Worm (Caenorhabditis elegans) whole organism, early embryonic: Measurements from ENCODE around the gene W08F4.12.

Experiments used
- B0310.2 ChIP-seq: sonication (generic microtip); optimal IDR thresholded peaks from 2 replicates; lab custom pipeline; 2016; ENCODE audit warnings: mild to moderate bottlenecking, missing genetic modification characterization, missing compliant biosample characterization
- F13C5.2 ChIP-seq: sonication (generic microtip); optimal IDR thresholded peaks from 2 replicates; lab custom pipeline; 2017; ENCODE audit warnings: mild to moderate bottlenecking, missing genetic modification characterization, inconsistent platforms, missing compliant biosample characterization
- aly-1 ChIP-seq: sonication (generic microtip); optimal IDR thresholded peaks from 2 replicates; lab custom pipeline; 2016; ENCODE audit warnings: missing genetic modification characterization, missing compliant biosample characterization
- ama-1 ChIP-seq: fragments of 150-350 bp; optimal IDR thresholded peaks from 2 replicates; lab custom pipeline; 2014
- ceh-13 ChIP-seq: fragments of 200-800 bp; sonication (Bioruptor generic); optimal IDR thresholded peaks from 2 replicates; lab custom pipeline; 2018; ENCODE audit warnings: mild to moderate bottlenecking, missing genetic modification characterization, missing compliant biosample characterization
- ceh-36 ChIP-seq: sonication (generic microtip); optimal IDR thresholded peaks from 2 replicates; lab custom pipeline; 2016; ENCODE audit warnings: missing genetic modification characterization, inconsistent platforms, missing compliant biosample characterization
- ets-7 ChIP-seq: sonication (generic microtip); optimal IDR thresholded peaks from 2 replicates; lab custom pipeline; 2016; ENCODE audit warnings: missing genotype, missing genetic modification characterization, missing compliant biosample characterization
- flt-1 ChIP-seq: fragments of 200-800 bp; sonication (Bioruptor generic); IDR thresholded peaks from 2 replicates; pipeline ENCODE4 v1.3.6; 2022; ENCODE audit warnings: missing genetic modification characterization, missing compliant biosample characterization
- hmbx-1 ChIP-seq: sonication (generic microtip); optimal IDR thresholded peaks from 2 replicates; lab custom pipeline; 2016; ENCODE audit warnings: mild to moderate bottlenecking, missing genetic modification characterization, missing compliant biosample characterization
- hmg-4 ChIP-seq: fragments of 200-800 bp; sonication (Bioruptor generic); optimal IDR thresholded peaks from 2 replicates; lab custom pipeline; 2018; ENCODE audit warnings: mild to moderate bottlenecking, missing genetic modification characterization, missing compliant biosample characterization
- hnd-1 ChIP-seq: sonication (generic microtip); optimal IDR thresholded peaks from 2 replicates; lab custom pipeline; 2016; ENCODE audit warnings: missing genetic modification characterization, missing compliant biosample characterization
- pes-1 ChIP-seq: fragments of 200-800 bp; sonication (Bioruptor generic); IDR thresholded peaks from 2 replicates; pipeline ENCODE4 v1.3.6; 2022; ENCODE audit warnings: missing genetic modification reagents, missing genetic modification characterization, missing compliant biosample characterization
- scrt-1 ChIP-seq: fragments of 200-800 bp; sonication (Bioruptor generic); IDR thresholded peaks from 2 replicates; pipeline ENCODE4 v1.3.6; 2022; ENCODE audit warnings: missing genetic modification characterization, missing compliant biosample characterization
- sea-1 ChIP-seq: fragments of 200-800 bp; sonication (Bioruptor generic); conservative IDR thresholded peaks from 2 replicates; pipeline ENCODE4 v1.3.6; 2022; ENCODE audit warnings: missing genetic modification characterization, missing compliant biosample characterization
- tbx-11 ChIP-seq: fragments of 200-800 bp; sonication (Bioruptor generic); IDR thresholded peaks from 2 replicates; pipeline ENCODE4 v1.3.6; 2022; ENCODE audit warnings: missing genetic modification characterization, missing compliant biosample characterization
- tbx-37 ChIP-seq: fragments of 200-800 bp; sonication (Bioruptor generic); conservative IDR thresholded peaks from 2 replicates; pipeline ENCODE4 v1.3.6; 2022; ENCODE audit warnings: missing genetic modification reagents, missing genetic modification characterization, missing compliant biosample characterization
- tra-4 ChIP-seq: sonication (generic microtip); optimal IDR thresholded peaks from 2 replicates; lab custom pipeline; 2017; ENCODE audit warnings: missing genetic modification characterization, missing compliant biosample characterization

W08F4.12 gene

DNA sequence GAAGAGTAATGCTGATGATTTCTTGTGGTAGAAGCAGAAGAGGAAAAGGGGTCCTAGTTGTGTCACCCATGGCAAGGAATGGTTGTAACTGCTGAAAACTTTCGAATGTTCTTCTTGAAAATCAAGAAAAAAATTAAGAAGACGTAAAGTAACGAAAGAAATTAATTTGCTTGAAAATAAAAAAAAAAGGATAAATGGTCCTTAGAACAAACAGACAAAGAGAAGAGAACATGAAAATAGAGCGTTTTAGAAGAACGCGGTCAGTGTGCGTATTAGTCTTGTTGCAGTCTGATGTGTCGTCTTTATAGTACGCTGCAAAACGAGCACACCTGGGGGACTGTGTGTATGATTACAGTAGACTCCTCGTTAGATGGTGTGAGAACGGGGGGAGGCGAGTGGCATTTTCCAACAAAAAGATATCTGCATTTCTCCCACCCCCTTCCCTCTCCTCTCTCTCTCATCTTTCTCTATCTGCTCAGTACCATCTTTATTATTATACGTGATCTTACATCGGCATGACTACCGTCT is at the start of gene W08F4.12, which contains the start of gene W08F4.13:
Gene W08F4.12 (minus strand): TSS at position 101 of the 528 bp plus-strand sequence.
Gene W08F4.13 (plus strand): TSS at position 478 of the 528 bp plus-strand sequence.
- TF ChIP-seq ceh-36 (tag; lab: Kevin White, UChicago) (no peak), flt-1 (GFP tag; lab: Robert Waterston, UW) (no peak), tra-4 (tag; lab: Kevin White, UChicago) (no peak), tbx-11 (GFP tag; lab: Robert Waterston, UW) (no peak), F13C5.2 (tag; lab: Kevin White, UChicago) (no peak), B0310.2 (no peak)

DNA sequence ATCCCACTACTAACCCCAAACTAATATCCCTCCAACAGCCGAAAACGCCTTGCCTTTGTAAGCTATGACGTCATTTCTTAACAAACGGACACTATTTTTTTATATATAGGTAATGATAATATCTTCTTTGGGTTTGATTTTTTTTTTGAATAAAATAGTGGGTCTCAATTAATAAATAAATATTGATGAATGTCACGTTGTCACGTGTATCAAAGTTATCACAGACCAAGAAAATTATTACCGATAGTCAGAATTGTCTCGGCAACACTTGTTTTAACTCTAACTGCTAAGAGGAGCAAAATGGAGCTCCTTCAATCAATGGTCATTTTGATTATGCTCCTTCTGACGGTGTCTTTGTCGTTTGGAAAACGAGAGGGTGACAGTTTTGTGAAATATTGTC is 49.8 kb upstream of the W08F4.12 start, which contains the start of gene T04B8.1:
Gene T04B8.1 (plus strand): TSS at position 301 of the 400 bp plus-strand sequence.
- TF ChIP-seq aly-1 = no peak
- TF ChIP-seq tbx-37 (GFP tag; lab: Robert Waterston, UW) = no peak
- no peak for TF ChIP-seq hmbx-1 (tag; lab: Kevin White, UChicago)
- no peak for TF ChIP-seq hnd-1 (tag; lab: Kevin White, UChicago)
- TF ChIP-seq ets-7 (tag; lab: Kevin White, UChicago) = no peak
- TF ChIP-seq tbx-11 (GFP tag; lab: Robert Waterston, UW) = no peak
- no peak for TF ChIP-seq sea-1
- TF ChIP-seq B0310.2 = no peak
- no peak for TF ChIP-seq F13C5.2 (tag; lab: Kevin White, UChicago)
- no peak for TF ChIP-seq ceh-36 (tag; lab: Kevin White, UChicago)
- TF ChIP-seq scrt-1 (GFP tag; lab: Robert Waterston, UW) = no peak
- TF ChIP-seq ceh-13 = no peak
- TF ChIP-seq hmg-4 (GFP tag; lab: Kevin White, UChicago) = no peak
- no peak for TF ChIP-seq ama-1
- no peak for TF ChIP-seq tra-4 (tag; lab: Kevin White, UChicago)
- TF ChIP-seq pes-1 (GFP tag; lab: Robert Waterston, UW) = no peak
- no peak for TF ChIP-seq flt-1 (GFP tag; lab: Robert Waterston, UW)

DNA sequence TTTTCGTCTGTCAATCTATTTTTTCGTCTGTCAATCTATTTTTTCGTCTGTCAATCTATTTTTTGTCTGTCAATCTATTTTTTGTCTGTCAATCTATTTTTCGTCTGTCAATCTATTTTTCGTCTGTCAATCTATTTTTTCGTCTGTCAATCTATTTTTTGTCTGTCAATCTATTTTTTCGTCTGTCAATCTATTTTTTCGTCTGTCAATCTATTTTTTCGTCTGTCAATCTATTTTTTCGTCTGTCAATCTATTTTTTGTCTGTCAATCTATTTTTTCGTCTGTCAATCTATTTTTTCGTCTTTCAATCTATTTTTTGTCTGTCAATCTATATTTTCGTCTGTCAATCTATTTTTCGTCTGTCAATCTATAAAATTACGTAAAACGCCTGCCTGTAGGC is 45.2 kb upstream of the W08F4.12 start:
- 0 out of 2 replicates have a peak, but pooled peaks have one; percentile 46 for TF ChIP-seq tbx-11 (GFP tag; lab: Robert Waterston, UW)

DNA sequence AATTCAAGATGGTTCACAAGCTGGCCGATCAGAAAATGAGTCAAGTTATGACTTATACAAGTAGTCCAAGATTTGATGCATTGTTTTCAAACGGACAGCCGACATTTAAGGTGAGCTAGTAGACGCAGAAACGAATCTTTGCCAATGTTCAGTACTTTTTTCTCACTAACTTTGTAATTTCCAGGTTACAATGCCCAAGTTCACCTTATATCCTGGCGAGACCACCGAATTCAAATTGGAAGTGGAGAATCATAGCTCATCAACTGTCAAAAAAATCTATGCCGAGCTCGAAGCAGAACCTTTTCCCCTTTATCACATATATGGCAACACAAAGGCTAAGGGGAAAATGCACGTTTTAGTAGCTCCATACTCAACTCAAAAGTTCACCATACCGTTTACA is 43.7 kb upstream of the W08F4.12 start:
- no peak for TF ChIP-seq sea-1
- TF ChIP-seq ets-7 (tag; lab: Kevin White, UChicago) = no peak
- no peak for TF ChIP-seq tbx-11 (GFP tag; lab: Robert Waterston, UW)

DNA sequence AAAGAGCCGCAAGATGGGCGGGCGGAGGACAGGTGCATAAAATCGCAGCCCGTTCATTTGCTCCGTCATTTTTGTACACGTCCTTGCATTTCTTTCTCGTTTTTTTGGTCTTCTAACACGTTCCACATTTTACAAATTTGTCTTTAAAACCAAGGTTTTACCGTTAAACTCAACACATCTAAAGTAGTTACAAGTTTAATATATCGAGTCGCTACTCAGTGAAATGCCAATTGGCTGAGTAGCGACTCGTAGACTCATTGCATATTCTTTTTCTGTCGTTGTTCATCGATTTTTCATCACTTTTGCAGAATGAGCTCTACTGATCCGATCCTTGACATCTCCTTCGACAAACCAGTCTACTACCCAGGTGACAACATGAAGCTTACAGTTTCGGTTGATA is 43.0 kb upstream of the W08F4.12 start, which contains the start of gene arrd-1:
Gene arrd-1 (plus strand): TSS at position 301 of the 400 bp plus-strand sequence.
- TF ChIP-seq flt-1 (GFP tag; lab: Robert Waterston, UW) = no peak
- TF ChIP-seq hmbx-1 (tag; lab: Kevin White, UChicago) = no peak
- no peak for TF ChIP-seq ceh-13
- no peak for TF ChIP-seq tbx-37 (GFP tag; lab: Robert Waterston, UW)
- no peak for TF ChIP-seq ceh-36 (tag; lab: Kevin White, UChicago)
- TF ChIP-seq ets-7 (tag; lab: Kevin White, UChicago) = no peak
- no peak for TF ChIP-seq pes-1 (GFP tag; lab: Robert Waterston, UW)
- TF ChIP-seq aly-1 = no peak
- TF ChIP-seq scrt-1 (GFP tag; lab: Robert Waterston, UW) = no peak
- no peak for TF ChIP-seq hnd-1 (tag; lab: Kevin White, UChicago)
- no peak for TF ChIP-seq hmg-4 (GFP tag; lab: Kevin White, UChicago)
- TF ChIP-seq tra-4 (tag; lab: Kevin White, UChicago) = no peak
- TF ChIP-seq sea-1 = no peak
- TF ChIP-seq B0310.2 = no peak
- TF ChIP-seq ama-1 = no peak
- no peak for TF ChIP-seq tbx-11 (GFP tag; lab: Robert Waterston, UW)
- TF ChIP-seq F13C5.2 (tag; lab: Kevin White, UChicago) = no peak

DNA sequence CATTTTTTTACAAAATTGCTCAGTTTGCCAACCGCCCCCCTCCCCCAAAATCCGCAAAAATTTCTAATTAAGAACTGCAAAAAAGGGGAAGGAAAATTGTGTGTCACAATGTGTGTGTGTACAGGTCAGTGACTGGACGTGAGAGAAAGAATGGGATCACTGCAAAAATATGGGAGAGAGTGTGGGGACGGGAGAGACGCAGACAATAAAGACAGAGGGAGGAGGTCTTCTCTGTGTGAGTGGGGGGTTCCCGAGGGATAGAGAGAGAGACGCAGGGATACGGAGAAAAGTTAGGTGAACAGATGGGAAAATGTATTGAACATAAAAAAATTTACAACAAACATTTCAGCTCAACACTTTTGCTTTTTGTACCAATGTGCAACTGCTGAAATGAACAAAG is 41.7 kb upstream of the W08F4.12 start:
- TF ChIP-seq flt-1 (GFP tag; lab: Robert Waterston, UW) (no peak), tra-4 (tag; lab: Kevin White, UChicago) (no peak), F13C5.2 (tag; lab: Kevin White, UChicago) (no peak), hnd-1 (tag; lab: Kevin White, UChicago) (no peak), ama-1 (no peak), aly-1 (no peak)

DNA sequence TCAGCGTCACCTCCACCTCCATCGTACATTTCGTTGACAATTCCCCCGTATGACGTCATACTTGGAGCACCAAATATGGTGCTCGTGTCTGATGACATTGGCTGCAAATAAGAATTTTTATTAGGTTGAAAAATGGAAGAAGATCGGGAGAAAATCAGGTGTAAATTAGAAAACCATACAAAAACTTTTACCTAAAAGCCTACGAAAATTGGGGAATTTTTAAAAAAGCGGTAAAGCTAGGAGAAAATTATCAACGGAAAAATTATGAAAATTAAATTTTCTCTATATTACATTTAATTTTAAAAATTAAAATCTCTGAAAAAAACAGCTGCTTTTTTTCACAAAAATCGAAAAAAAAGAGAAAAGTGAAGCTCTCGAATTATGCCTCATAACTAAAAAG is 40.2 kb upstream of the W08F4.12 start, which contains the start of gene T04B8.5:
Gene T04B8.5 (minus strand): TSS at position 101 of the 400 bp plus-strand sequence.
- TF ChIP-seq F13C5.2 (tag; lab: Kevin White, UChicago) (no peak), flt-1 (GFP tag; lab: Robert Waterston, UW) (no peak), tbx-37 (GFP tag; lab: Robert Waterston, UW) (no peak), scrt-1 (GFP tag; lab: Robert Waterston, UW) (no peak), sea-1 (no peak), ceh-36 (tag; lab: Kevin White, UChicago) (no peak), ceh-13 (no peak), pes-1 (GFP tag; lab: Robert Waterston, UW) (no peak), hnd-1 (tag; lab: Kevin White, UChicago) (no peak), tbx-11 (GFP tag; lab: Robert Waterston, UW) (no peak), tra-4 (tag; lab: Kevin White, UChicago) (no peak), ets-7 (tag; lab: Kevin White, UChicago) (no peak), aly-1 (no peak), B0310.2 (no peak), hmg-4 (GFP tag; lab: Kevin White, UChicago) (no peak), hmbx-1 (tag; lab: Kevin White, UChicago) (no peak), ama-1 (no peak)

DNA sequence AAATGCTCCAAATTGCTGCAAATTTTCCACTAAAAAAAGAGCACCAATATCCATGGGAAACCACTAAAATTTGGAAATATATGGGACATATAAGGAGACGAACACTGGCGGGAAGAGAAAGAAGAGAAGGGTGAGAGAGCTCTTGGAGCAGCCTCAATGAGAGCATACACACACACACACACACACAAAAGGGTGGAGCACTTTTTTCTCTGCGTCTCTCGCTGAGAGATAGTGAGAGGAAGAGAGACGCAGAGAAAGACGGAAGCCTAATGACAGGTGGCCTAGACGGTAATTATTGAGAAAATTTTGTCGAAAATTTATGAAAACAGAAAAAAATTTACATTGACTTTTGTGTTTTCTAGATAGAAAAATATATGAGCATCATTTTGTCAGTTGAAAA is 38.3 kb upstream of the W08F4.12 start:
- TF ChIP-seq ets-7 (tag; lab: Kevin White, UChicago) (no peak), tbx-37 (GFP tag; lab: Robert Waterston, UW) (no peak), B0310.2 (no peak), tra-4 (tag; lab: Kevin White, UChicago) (no peak), hnd-1 (tag; lab: Kevin White, UChicago) (no peak), ceh-13 (no peak), flt-1 (GFP tag; lab: Robert Waterston, UW) (no peak), scrt-1 (GFP tag; lab: Robert Waterston, UW) (no peak), hmg-4 (GFP tag; lab: Kevin White, UChicago) (no peak), hmbx-1 (tag; lab: Kevin White, UChicago) (no peak), F13C5.2 (tag; lab: Kevin White, UChicago) (no peak), ceh-36 (tag; lab: Kevin White, UChicago) (no peak), pes-1 (GFP tag; lab: Robert Waterston, UW) (no peak)
